Fruit fly (Drosophila melanogaster) whole organism, wandering third instar larva: ENCODE data around the gene lobo.

ENCODE experiments used
- ey ChIP-seq: fragments of 200-800 bp; sonication (Bioruptor generic); optimal IDR thresholded peaks from 2 replicates; lab custom pipeline; 2016; ENCODE audit warnings: missing biosample characterization, missing genetic modification characterization
- h ChIP-seq: fragments of 200-800 bp; sonication (Bioruptor generic); optimal IDR thresholded peaks from 3 replicates; lab custom pipeline; 2016; ENCODE audit warnings: missing biosample characterization, mild to moderate bottlenecking, missing genetic modification characterization
- lola ChIP-seq: fragments of >200 bp; optimal IDR thresholded peaks from 2 replicates; lab custom pipeline; 2017; ENCODE audit warnings: missing biosample characterization, missing genetic modification characterization
- pan ChIP-seq: fragments of >200 bp; optimal IDR thresholded peaks from 2 replicates; lab custom pipeline; 2017

dm6 chr3R:25188990-25189389 is 4.6 kb downstream of the lobo start:
- TF ChIP-seq pan (lab: Kevin White, UChicago) = no peak
- TF ChIP-seq lola (GFP tag; lab: Kevin White, UChicago) = no peak
- no peak for TF ChIP-seq h
- TF ChIP-seq ey (GFP tag; lab: Kevin White, UChicago) = no peak
